Worm (Caenorhabditis elegans) whole organism, L1 larva: ENCODE data around the gene osm-8.

Source experiments
- C04F5.9 ChIP-seq: sonication (generic microtip); optimal IDR thresholded peaks from 2 replicates; lab custom pipeline; 2016; ENCODE audit warnings: missing genetic modification characterization, missing compliant biosample characterization
- C16A3.4 ChIP-seq: fragments of 150-350 bp; optimal IDR thresholded peaks from 2 replicates; lab custom pipeline; 2014; ENCODE audit warnings: missing biosample characterization, missing genetic modification characterization
- C34B4.2 ChIP-seq: sonication (generic microtip); optimal IDR thresholded peaks from 2 replicates; lab custom pipeline; 2017; ENCODE audit warnings: mild to moderate bottlenecking, missing genetic modification characterization, missing compliant biosample characterization
- F16B12.6 ChIP-seq: fragments of 150-350 bp; optimal IDR thresholded peaks from 2 replicates; lab custom pipeline; 2014; ENCODE audit warnings: missing biosample characterization, missing genetic modification characterization
- aly-2 ChIP-seq: fragments of 150-350 bp; optimal IDR thresholded peaks from 2 replicates; lab custom pipeline; 2014; ENCODE audit warnings: missing biosample characterization, missing genetic modification characterization
- blmp-1 ChIP-seq: fragments of 150-350 bp; optimal IDR thresholded peaks from 2 replicates; lab custom pipeline; 2014; ENCODE audit warnings: missing biosample characterization, missing genetic modification characterization
- ceh-88 ChIP-seq: fragments of 200-800 bp; sonication (Bioruptor generic); IDR thresholded peaks from 2 replicates; pipeline ENCODE4 v1.3.6; 2022; ENCODE audit warnings: missing genetic modification characterization, missing compliant biosample characterization
- dpl-1 ChIP-seq, 3 experiments: fragments of 150-350 bp in 2 of 3; sonication (generic microtip) in 1 of 3; optimal IDR thresholded peaks; 2 replicates each; lab custom pipeline; 2014 to 2017; ENCODE audit warnings: missing biosample characterization in 3 of 3, missing genetic modification characterization in 3 of 3, missing genetic modification reagents in 3 of 3
- efl-1 ChIP-seq, 4 experiments: fragments of 150-350 bp; optimal IDR thresholded peaks in 3 of 4; peaks in 1 of 4; 1 replicate in 1 of 4; 2 replicates in 3 of 4; lab custom pipeline; 2014; ENCODE audit warnings: missing biosample characterization in 2 of 4, missing genetic modification characterization in 2 of 4, missing genetic modification reagents in 2 of 4
- efl-3 ChIP-seq: fragments of 200-800 bp; sonication (Bioruptor generic); optimal IDR thresholded peaks from 2 replicates; lab custom pipeline; 2018; ENCODE audit warnings: mild to moderate bottlenecking, missing genetic modification characterization, missing compliant biosample characterization
- egl-27 ChIP-seq, 2 experiments: fragments of 150-350 bp in 1 of 2; sonication (generic microtip); optimal IDR thresholded peaks; 3 replicates each; lab custom pipeline; 2017 to 2018; ENCODE audit warnings: missing biosample characterization in 2 of 2, missing genetic modification characterization in 2 of 2, missing genetic modification reagents in 2 of 2
- elt-2 ChIP-seq: sonication (generic microtip); optimal IDR thresholded peaks from 2 replicates; lab custom pipeline; 2016; ENCODE audit warnings: missing genetic modification characterization, mild to moderate bottlenecking, inconsistent platforms, missing compliant biosample characterization, missing genetic modification reagents
- fkh-4 ChIP-seq: sonication (generic microtip); optimal IDR thresholded peaks from 2 replicates; lab custom pipeline; 2016; ENCODE audit warnings: missing compliant biosample characterization, missing genetic modification characterization, borderline replicate concordance
- fkh-8 ChIP-seq: sonication (generic microtip); optimal IDR thresholded peaks from 2 replicates; lab custom pipeline; 2016; ENCODE audit warnings: mild to moderate bottlenecking, missing genetic modification characterization, missing compliant biosample characterization
- isw-1 ChIP-seq: fragments of 200-800 bp; sonication (Bioruptor generic); IDR thresholded peaks from 2 replicates; pipeline ENCODE4 v1.3.6; 2022; ENCODE audit warnings: missing genetic modification characterization, missing compliant biosample characterization
- lin-13 ChIP-seq: fragments of 150-350 bp; optimal IDR thresholded peaks from 2 replicates; lab custom pipeline; 2014; ENCODE audit warnings: missing biosample characterization, missing genetic modification reagents, missing genetic modification characterization
- lin-14 ChIP-seq: fragments of 200-800 bp; sonication (Bioruptor generic); optimal IDR thresholded peaks from 2 replicates; lab custom pipeline; 2018; ENCODE audit warnings: mild to moderate bottlenecking, missing genetic modification characterization, moderate library complexity, missing compliant biosample characterization
- lin-15B ChIP-seq: fragments of 150-350 bp; sonication (generic microtip); optimal IDR thresholded peaks from 3 replicates; lab custom pipeline; 2014; ENCODE audit warnings: missing biosample characterization, missing genetic modification characterization
- lin-35 ChIP-seq, 2 experiments: fragments of 150-350 bp; optimal IDR thresholded peaks; 2 replicates each; lab custom pipeline; 2014; ENCODE audit warnings: missing biosample characterization in 2 of 2, missing genetic modification characterization in 2 of 2, missing genetic modification reagents in 2 of 2
- lin-39 ChIP-seq: fragments of 150-350 bp; optimal IDR thresholded peaks from 2 replicates; lab custom pipeline; 2014; ENCODE audit warnings: missing biosample characterization, missing genetic modification reagents, missing genetic modification characterization
- lsy-2 ChIP-seq, 2 experiments: fragments of 150-350 bp; optimal IDR thresholded peaks; 2 replicates each; lab custom pipeline; 2014; ENCODE audit warnings: missing biosample characterization in 2 of 2, missing genetic modification characterization in 2 of 2
- mep-1 ChIP-seq: fragments of 150-350 bp; optimal IDR thresholded peaks from 2 replicates; lab custom pipeline; 2014; ENCODE audit warnings: missing biosample characterization, missing genetic modification characterization
- nhr-11 ChIP-seq: fragments of 150-350 bp; optimal IDR thresholded peaks from 2 replicates; lab custom pipeline; 2014; ENCODE audit warnings: missing biosample characterization, missing genetic modification characterization
- nhr-20 ChIP-seq: sonication (generic microtip); optimal IDR thresholded peaks from 2 replicates; lab custom pipeline; 2016; ENCODE audit warnings: mild to moderate bottlenecking, missing genetic modification characterization, missing compliant biosample characterization
- nhr-237 ChIP-seq: fragments of 150-350 bp; optimal IDR thresholded peaks from 2 replicates; lab custom pipeline; 2014; ENCODE audit warnings: missing biosample characterization, missing genetic modification characterization
- nhr-28 ChIP-seq: fragments of 150-350 bp; optimal IDR thresholded peaks from 2 replicates; lab custom pipeline; 2014; ENCODE audit warnings: missing biosample characterization, missing genetic modification characterization
- nhr-71 ChIP-seq: sonication (generic microtip); optimal IDR thresholded peaks from 2 replicates; lab custom pipeline; 2016; ENCODE audit warnings: mild to moderate bottlenecking, missing genetic modification characterization, moderate library complexity, missing compliant biosample characterization
- nhr-77 ChIP-seq: fragments of 150-350 bp; optimal IDR thresholded peaks from 2 replicates; lab custom pipeline; 2014; ENCODE audit warnings: missing biosample characterization, missing genetic modification characterization
- nhr-84 ChIP-seq: sonication (generic microtip); optimal IDR thresholded peaks from 2 replicates; lab custom pipeline; 2017; ENCODE audit warnings: missing biosample characterization, missing genetic modification characterization
- nhr-85 ChIP-seq: sonication (generic microtip); peaks from one replicate; lab custom pipeline; 2016; ENCODE audit warnings: missing genetic modification characterization, inconsistent platforms, missing compliant biosample characterization
- pag-3 ChIP-seq: sonication (generic microtip); optimal IDR thresholded peaks from 2 replicates; lab custom pipeline; 2017; ENCODE audit warnings: missing genetic modification characterization, mild to moderate bottlenecking, missing compliant biosample characterization, antibody characterized with exemption, borderline replicate concordance; ENCODE audit not compliant: insufficient read depth
- rnt-1 ChIP-seq: sonication (generic microtip); optimal IDR thresholded peaks from 2 replicates; lab custom pipeline; 2016; ENCODE audit warnings: mild to moderate bottlenecking, missing genetic modification characterization, moderate library complexity, missing compliant biosample characterization
- skn-1 ChIP-seq: fragments of 150-350 bp; optimal IDR thresholded peaks from 2 replicates; lab custom pipeline; 2014; ENCODE audit warnings: missing biosample characterization, missing genetic modification characterization
- snu-23 ChIP-seq: sonication (generic microtip); optimal IDR thresholded peaks from 2 replicates; lab custom pipeline; 2016; ENCODE audit warnings: missing genetic modification characterization, missing compliant biosample characterization
- sptf-1 ChIP-seq: fragments of 150-350 bp; optimal IDR thresholded peaks from 2 replicates; lab custom pipeline; 2014; ENCODE audit warnings: missing biosample characterization, missing genetic modification characterization
- swsn-7 ChIP-seq: sonication (generic microtip); optimal IDR thresholded peaks from 2 replicates; lab custom pipeline; 2016; ENCODE audit warnings: missing genetic modification characterization, missing compliant biosample characterization
- unc-130 ChIP-seq: fragments of 150-350 bp; optimal IDR thresholded peaks from 2 replicates; lab custom pipeline; 2017; ENCODE audit warnings: missing biosample characterization, missing genetic modification characterization, inconsistent platforms
- unc-86 ChIP-seq: sonication (generic microtip); optimal IDR thresholded peaks from 2 replicates; lab custom pipeline; 2016; ENCODE audit warnings: missing genetic modification characterization, missing compliant biosample characterization
- unc-98 ChIP-seq: fragments of 200-800 bp; sonication (Bioruptor generic); IDR thresholded peaks from 2 replicates; pipeline ENCODE4 v1.3.6; 2022; ENCODE audit warnings: missing genetic modification characterization, missing compliant biosample characterization
- vab-15 ChIP-seq: sonication (generic microtip); optimal IDR thresholded peaks from 2 replicates; lab custom pipeline; 2017; ENCODE audit warnings: missing genotype, mild to moderate bottlenecking, missing genetic modification characterization, missing compliant biosample characterization
- zag-1 ChIP-seq: fragments of 150-350 bp; optimal IDR thresholded peaks from 2 replicates; lab custom pipeline; 2014; ENCODE audit warnings: missing biosample characterization, missing genetic modification characterization

osm-8 gene

DNA sequence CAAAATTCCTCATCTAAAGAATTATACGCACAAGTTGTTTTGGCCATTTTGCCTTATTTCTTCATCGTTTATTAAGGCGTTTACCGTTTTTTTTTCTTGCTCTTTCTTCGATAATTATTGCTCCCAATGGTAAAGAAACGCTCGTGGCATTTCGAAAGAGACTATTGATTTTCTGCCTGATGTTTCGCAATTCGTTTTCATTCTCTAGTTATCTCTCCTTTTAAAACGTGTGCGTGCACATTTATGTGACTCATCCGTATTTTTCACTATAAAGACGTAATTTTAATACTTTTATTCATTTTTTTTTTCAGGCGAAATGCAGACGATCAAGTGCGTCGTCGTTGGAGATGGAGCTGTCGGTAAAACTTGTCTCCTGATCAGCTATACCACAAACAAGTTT, 10.9 kb upstream of the osm-8 start, which contains the start of gene cdc-42:
Gene cdc-42 (plus strand): TSS at position 312 of the 400 bp plus-strand sequence.
- TF ChIP-seq fkh-4 (tag; lab: Kevin White, UChicago) (no peak), lin-35 (GFP tag; optimal IDR thresholded peaks at IDR 0.05; lab: Kevin White, UChicago) (no peak), nhr-237 (tag; lab: Kevin White, UChicago) (no peak), elt-2 (tag; lab: Kevin White, UChicago) (no peak), nhr-85 (tag; lab: Kevin White, UChicago) (peak; percentile 37), sptf-1 (tag; lab: Kevin White, UChicago) (no peak), nhr-84 (tag; lab: Kevin White, UChicago) (no peak), isw-1 (GFP tag; lab: Robert Waterston, UW) (no peak), lin-15B (tag; lab: Kevin White, UChicago) (no peak), C34B4.2 (tag; lab: Kevin White, UChicago) (no peak), efl-1 (optimal IDR thresholded peaks at IDR 0.05; lab: Kevin White, UChicago) (no peak), efl-1 (GFP tag; optimal IDR thresholded peaks at IDR 0.05 in 1 of 2; lab: Kevin White, UChicago) (peak in 1 of 2 experiments; percentile 78), ceh-88 (GFP tag; lab: Robert Waterston, UW) (no peak), skn-1 (tag; lab: Kevin White, UChicago) (peak; percentile 16), zag-1 (tag; lab: Kevin White, UChicago) (no peak), fkh-8 (no peak), lin-39 (tag; lab: Kevin White, UChicago) (no peak), pag-3 (tag; lab: Kevin White, UChicago) (no peak), lsy-2 (tag; optimal IDR thresholded peaks at IDR 0.05; lab: Kevin White, UChicago) (no peak), dpl-1 (GFP tag; optimal IDR thresholded peaks at IDR 0.05; lab: Kevin White, UChicago) (no peak), unc-98 (GFP tag; lab: Robert Waterston, UW) (no peak), unc-130 (no peak), unc-86 (tag; lab: Kevin White, UChicago) (no peak), nhr-11 (tag; lab: Kevin White, UChicago) (no peak), efl-3 (GFP tag; lab: Kevin White, UChicago) (no peak)

DNA sequence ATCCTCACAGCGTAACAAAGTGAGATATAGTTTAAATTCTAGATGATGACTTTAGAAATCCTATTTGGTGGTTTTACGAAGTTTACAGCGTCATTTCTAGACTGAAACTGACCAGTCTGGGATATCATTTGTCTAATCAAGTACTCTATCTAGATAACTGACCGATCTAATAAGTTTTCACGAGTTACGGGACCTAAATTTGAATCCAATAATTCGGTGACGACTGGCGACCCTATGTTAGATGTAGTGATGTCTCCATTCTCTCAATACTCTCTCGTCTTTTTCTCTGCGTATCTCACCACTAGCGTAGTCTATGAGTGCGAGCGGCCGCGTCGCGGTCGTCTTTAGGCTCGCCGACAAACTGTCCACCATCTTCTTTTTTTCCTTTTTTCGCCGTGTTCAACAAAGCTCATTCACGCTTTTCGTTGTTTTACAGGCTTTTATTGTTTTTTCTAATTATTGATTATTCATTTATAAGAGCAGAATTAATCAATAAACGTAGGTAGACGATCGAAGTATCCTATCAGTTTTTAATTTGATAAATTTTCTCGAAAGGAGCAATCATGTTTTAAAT, 10.2 kb upstream of the osm-8 start:
- peak; percentile 35 for TF ChIP-seq nhr-20 (tag; lab: Kevin White, UChicago)
- peak; percentile 10 to 48 for TF ChIP-seq lsy-2 (tag; optimal IDR thresholded peaks at IDR 0.05; lab: Kevin White, UChicago)
- peak; percentile 17 for TF ChIP-seq mep-1 (tag; lab: Kevin White, UChicago)
- no peak for TF ChIP-seq aly-2 (tag; lab: Kevin White, UChicago)
- peak; percentile 23 for TF ChIP-seq swsn-7 (tag; lab: Kevin White, UChicago)
- TF ChIP-seq lin-35 (GFP tag; optimal IDR thresholded peaks at IDR 0.05; lab: Kevin White, UChicago): peak in 1 of 2 experiments; percentile 61
- peak; percentile 4 for TF ChIP-seq C16A3.4 (tag; lab: Kevin White, UChicago)
- peak; percentile 16 for TF ChIP-seq rnt-1 (tag; lab: Kevin White, UChicago)
- peak; percentile 30 to 49 for TF ChIP-seq efl-1 (optimal IDR thresholded peaks at IDR 0.05; lab: Kevin White, UChicago)
- peak; percentile 20 to 78 for TF ChIP-seq efl-1 (GFP tag; optimal IDR thresholded peaks at IDR 0.05 in 1 of 2; lab: Kevin White, UChicago)
- peak; percentile 40 for TF ChIP-seq snu-23 (GFP tag; lab: Kevin White, UChicago)
- TF ChIP-seq vab-15 (tag; lab: Kevin White, UChicago): no peak
- TF ChIP-seq lin-14 (GFP tag; lab: Kevin White, UChicago): peak; percentile 32
- TF ChIP-seq C04F5.9 (tag; lab: Kevin White, UChicago): no peak
- peak; percentile 45 for TF ChIP-seq nhr-71
- no peak for TF ChIP-seq nhr-28 (tag; lab: Kevin White, UChicago)
- peak; percentile 21 for TF ChIP-seq F16B12.6 (tag; lab: Kevin White, UChicago)
- TF ChIP-seq blmp-1 (tag; lab: Kevin White, UChicago): peak; percentile 29
- TF ChIP-seq dpl-1 (GFP tag; optimal IDR thresholded peaks at IDR 0.05; lab: Kevin White, UChicago): peak in 1 of 3 experiments; percentile 10
- TF ChIP-seq nhr-77 (tag; lab: Kevin White, UChicago): no peak
- TF ChIP-seq lin-13 (GFP tag; lab: Kevin White, UChicago): peak; percentile 14
- no peak for TF ChIP-seq egl-27 (tag; optimal IDR thresholded peaks at IDR 0.05; lab: Kevin White, UChicago)
